Fruit fly (Drosophila melanogaster): Measurements from ENCODE around the gene CG15399.

The CG15399 gene

DNA sequence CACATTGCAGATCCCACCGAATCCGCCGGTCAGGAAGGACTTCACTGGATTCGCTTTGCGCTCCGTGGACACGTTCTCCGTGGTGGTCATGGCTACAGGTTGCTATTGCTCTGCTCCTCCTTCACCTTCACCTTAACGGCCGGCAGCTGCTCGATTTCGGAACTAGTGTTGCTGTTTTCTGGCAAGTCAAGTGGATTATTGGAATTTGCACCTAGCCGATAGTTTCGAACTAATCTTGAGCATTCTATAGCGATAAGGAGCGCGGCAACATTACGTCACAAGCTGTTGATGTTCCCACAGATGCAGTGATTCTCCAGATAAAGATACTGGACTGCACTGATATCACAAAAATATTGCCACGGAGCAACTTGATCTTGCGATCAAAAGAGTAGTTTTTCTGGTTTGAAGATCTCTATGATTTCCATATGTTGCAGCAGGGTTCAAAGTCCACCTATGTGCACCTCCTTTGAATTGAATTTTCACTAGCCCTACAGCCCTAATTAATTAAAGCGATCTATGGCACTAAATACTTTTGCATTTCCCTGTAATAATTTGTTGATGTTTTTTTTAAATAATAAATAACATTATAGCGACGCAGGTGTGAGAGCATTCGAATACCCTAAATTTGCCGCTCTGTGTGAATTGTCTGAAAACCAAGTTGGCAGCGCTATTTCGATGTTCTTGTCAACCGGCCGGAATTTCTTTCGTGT is 1.9 kb downstream of the CG15399 start, which contains the start of the genes colt and HINT1 (continued):
- no peak for TF ChIP-seq sna (GFP tag; IDR thresholded peaks at IDR 0.05; ENCODE audit: partially characterized antibody)
- TF ChIP-seq dmrt11E (tag; optimal IDR thresholded peaks at IDR 0.05), result peak; percentile 6
- no peak for TF ChIP-seq CG1832 (GFP tag; optimal IDR thresholded peaks at IDR 0.05)
- no peak for TF ChIP-seq Elba2 (GFP tag; optimal IDR thresholded peaks at IDR 0.05)
- no peak for TF ChIP-seq ham (GFP tag; IDR thresholded peaks at IDR 0.05)
- TF ChIP-seq CG4360 (GFP tag; IDR thresholded peaks at IDR 0.05), result no peak
- TF ChIP-seq gcm (GFP tag; optimal IDR thresholded peaks at IDR 0.05), result no peak
- peak; percentile 67 for TF ChIP-seq CG13894 (tag; optimal IDR thresholded peaks at IDR 0.05)
- TF ChIP-seq Hr3 (GFP tag; optimal IDR thresholded peaks at IDR 0.05), result no peak
- peak; percentile 85 for TF ChIP-seq Med (GFP tag)
- no peak for TF ChIP-seq az2 (GFP tag; optimal IDR thresholded peaks at IDR 0.05)
- no peak for TF ChIP-seq toy (GFP tag; IDR thresholded peaks at IDR 0.05)
- TF ChIP-seq sug (tag; optimal IDR thresholded peaks at IDR 0.05), result peak; percentile 41
- TF ChIP-seq jigr1 (GFP tag; IDR thresholded peaks at IDR 0.05), result peak; percentile 80; the same call in 1 of the 3 replicates
- no peak for TF ChIP-seq Atf-2 (GFP tag; optimal IDR thresholded peaks at IDR 0.05)
- no peak for TF ChIP-seq ewg (GFP tag; optimal IDR thresholded peaks at IDR 0.05)
- TF ChIP-seq CrebB (tag; optimal IDR thresholded peaks at IDR 0.05), result no peak
- no peak for TF ChIP-seq Ptx1 (GFP tag; IDR thresholded peaks at IDR 0.05)
- TF ChIP-seq vnd (GFP tag; IDR thresholded peaks at IDR 0.05; ENCODE audit: partially characterized antibody), result no peak
- peak; percentile 34 for TF ChIP-seq phol (tag; optimal IDR thresholded peaks at IDR 0.05)
- TF ChIP-seq CG10979 (tag; optimal IDR thresholded peaks at IDR 0.05), result peak; percentile 37
- no peak for TF ChIP-seq Usf (GFP tag; optimal IDR thresholded peaks at IDR 0.05)
- no peak for TF ChIP-seq Oaz (GFP tag; IDR thresholded peaks at IDR 0.05)
- TF ChIP-seq chm (GFP tag; IDR thresholded peaks at IDR 0.05), result no peak
- TF ChIP-seq Scr (GFP tag; IDR thresholded peaks at IDR 0.05; ENCODE audit: partially characterized antibody), result peak; percentile 49
- TF ChIP-seq H2.0 (GFP tag; IDR thresholded peaks at IDR 0.05), result no peak
- no peak for TF ChIP-seq gcm2 (GFP tag; optimal IDR thresholded peaks at IDR 0.05)
- peak in 1 of 3 experiments; percentile 25 for TF ChIP-seq Stat92E (GFP tag; optimal IDR thresholded peaks at IDR 0.05)

DNA sequence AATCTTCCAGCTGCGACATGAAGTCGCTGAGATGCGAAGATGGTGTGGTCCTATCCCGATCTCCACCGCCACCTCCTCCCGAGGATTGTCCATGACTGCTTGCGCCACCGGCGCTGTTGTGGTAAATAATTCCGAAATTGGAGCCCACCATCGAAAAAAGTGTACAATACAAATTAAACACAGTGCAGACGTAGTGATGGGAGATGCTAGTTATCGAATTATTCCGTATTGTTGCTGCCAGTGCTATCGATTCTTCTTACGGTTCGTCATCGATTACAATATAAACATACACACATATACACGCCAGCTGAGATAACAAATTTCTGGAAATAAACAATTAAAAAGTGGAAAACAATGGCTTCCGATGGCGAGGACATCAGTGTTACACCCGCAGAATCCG is 3.9 kb downstream of the CG15399 start, which contains the start of the genes Taf10b and Taf10:
Gene Taf10b, minus strand, starts transcription at position 219 of the 400 bp plus-strand sequence.
Gene Taf10, plus strand, starts transcription at position 264 of the 400 bp plus-strand sequence.
- TF ChIP-seq fd102C (GFP tag; optimal IDR thresholded peaks at IDR 0.05) (no peak), TFAM (GFP tag; optimal IDR thresholded peaks at IDR 0.05) (no peak), zen2 (GFP tag; IDR thresholded peaks at IDR 0.05; ENCODE audit: partially characterized antibody) (peak; percentile 88), Fer1 (GFP tag; optimal IDR thresholded peaks at IDR 0.05) (peak; percentile 57), mam (GFP tag; optimal IDR thresholded peaks at IDR 0.05) (no peak), bowl (GFP tag; IDR thresholded peaks at IDR 0.05) (no peak), CG16863 (GFP tag; optimal IDR thresholded peaks at IDR 0.05) (no peak), stwl (tag; optimal IDR thresholded peaks at IDR 0.05) (peak; percentile 77), nmo (GFP tag; optimal IDR thresholded peaks at IDR 0.05) (peak; percentile 25), HLH4C (GFP tag; IDR thresholded peaks at IDR 0.05; ENCODE audit: partially characterized antibody) (peak; percentile 93), CG17829 (tag; optimal IDR thresholded peaks at IDR 0.05) (peak; percentile 24), sug (tag; optimal IDR thresholded peaks at IDR 0.05) (peak; percentile 33), CG6654 (GFP tag; optimal IDR thresholded peaks at IDR 0.05) (no peak), mirr (GFP tag; optimal IDR thresholded peaks at IDR 0.05) (peak; percentile 47), lilli (GFP tag; optimal IDR thresholded peaks at IDR 0.05) (peak; percentile 16), CG2120 (GFP tag; optimal IDR thresholded peaks at IDR 0.05) (peak; percentile 10), Hr51 (GFP tag; optimal IDR thresholded peaks at IDR 0.05) (peak in 1 of 2 experiments; percentile 0), CG13287 (GFP tag; IDR thresholded peaks at IDR 0.05; ENCODE audit: partially characterized antibody) (peak; percentile 91), CG7963 (GFP tag; IDR thresholded peaks at IDR 0.05; ENCODE audit: partially characterized antibody) (peak; percentile 83), B-H2 (GFP tag; optimal IDR thresholded peaks at IDR 0.05) (peak; percentile 19), CG6791 (GFP tag; IDR thresholded peaks at IDR 0.05; ENCODE audit: partially characterized antibody) (peak; percentile 87), Opbp (GFP tag; IDR thresholded peaks at IDR 0.05; ENCODE audit: partially characterized antibody) (peak; percentile 90)

Measured in whole organism, embryonic.